Fruit fly (Drosophila melanogaster) ovary, adult (tissue): Measurements from ENCODE around the gene Tis11.

Source experiments
- CG17801 ChIP-seq: fragments of 200-800 bp; optimal IDR thresholded peaks from 2 replicates; lab custom pipeline; 2019; ENCODE audit warnings: missing biosample characterization, mild to moderate bottlenecking, missing genetic modification characterization, moderate library complexity; ENCODE audit not compliant: partially characterized antibody

Tis11 gene

dm6 chrX:12667600-12668250 is 8.5 kb downstream of the Tis11 start:
- no peak for TF ChIP-seq CG17801 (GFP tag; lab: Kevin White, UChicago)

DNA sequence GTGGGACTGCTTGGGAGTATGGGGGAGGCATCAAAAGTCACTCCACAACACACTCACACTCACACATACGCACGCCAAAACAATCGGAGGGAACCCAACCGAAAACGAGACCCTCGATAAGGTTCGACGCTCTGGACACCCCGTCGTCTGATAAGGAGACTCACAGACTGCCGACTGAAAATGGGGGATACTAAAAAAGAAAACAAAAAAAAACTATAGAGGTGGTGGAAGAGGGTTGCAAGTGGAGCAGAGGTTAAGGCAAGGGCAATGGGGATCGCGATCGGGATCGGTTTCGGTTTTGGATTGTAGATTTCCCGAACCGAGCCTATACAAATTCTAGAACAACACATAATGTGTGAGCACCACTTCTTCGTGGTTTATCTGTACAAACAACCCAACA is 9.5 kb downstream of the Tis11 start:
- no peak for TF ChIP-seq CG17801 (GFP tag; lab: Kevin White, UChicago)

DNA sequence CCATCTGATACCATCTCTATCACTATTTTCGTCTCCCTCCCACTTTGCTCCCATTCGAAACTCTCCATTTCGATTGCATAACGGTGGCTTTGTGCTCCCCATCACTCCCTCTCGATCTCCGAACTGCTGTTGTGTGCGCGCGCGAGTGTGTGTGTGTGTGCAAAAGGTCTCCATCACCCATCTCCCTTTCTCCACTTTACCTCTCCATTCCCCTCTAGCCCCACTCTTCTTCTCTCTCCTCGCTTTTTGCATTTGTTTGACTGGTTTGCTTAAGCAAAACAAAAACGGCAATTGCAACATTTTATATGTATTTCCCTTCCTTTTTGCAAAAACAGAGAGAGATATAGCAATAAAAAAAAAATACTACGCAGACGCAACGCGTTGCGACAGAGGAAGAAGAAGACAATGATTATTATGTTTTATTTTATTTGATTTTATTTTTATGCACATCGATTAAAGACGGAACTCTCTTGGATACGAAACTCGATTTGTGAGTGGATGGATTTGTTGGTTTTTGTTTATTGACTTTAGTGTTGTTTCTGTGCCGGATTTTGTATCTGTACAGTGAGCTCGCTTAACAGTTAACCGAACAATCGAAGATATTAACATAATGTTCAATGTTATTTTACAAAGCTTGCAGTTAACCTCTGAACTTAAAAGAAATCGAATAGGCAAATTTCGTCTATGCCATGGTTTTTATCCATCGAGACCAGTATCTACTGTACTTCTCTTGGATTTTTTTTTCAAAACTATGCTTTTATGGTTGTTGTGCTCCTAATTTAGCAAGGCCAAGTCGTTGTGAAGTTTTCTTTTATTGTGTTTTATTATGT is 10.7 kb downstream of the Tis11 start:
- peak; percentile 76 for TF ChIP-seq CG17801 (GFP tag; lab: Kevin White, UChicago)

DNA sequence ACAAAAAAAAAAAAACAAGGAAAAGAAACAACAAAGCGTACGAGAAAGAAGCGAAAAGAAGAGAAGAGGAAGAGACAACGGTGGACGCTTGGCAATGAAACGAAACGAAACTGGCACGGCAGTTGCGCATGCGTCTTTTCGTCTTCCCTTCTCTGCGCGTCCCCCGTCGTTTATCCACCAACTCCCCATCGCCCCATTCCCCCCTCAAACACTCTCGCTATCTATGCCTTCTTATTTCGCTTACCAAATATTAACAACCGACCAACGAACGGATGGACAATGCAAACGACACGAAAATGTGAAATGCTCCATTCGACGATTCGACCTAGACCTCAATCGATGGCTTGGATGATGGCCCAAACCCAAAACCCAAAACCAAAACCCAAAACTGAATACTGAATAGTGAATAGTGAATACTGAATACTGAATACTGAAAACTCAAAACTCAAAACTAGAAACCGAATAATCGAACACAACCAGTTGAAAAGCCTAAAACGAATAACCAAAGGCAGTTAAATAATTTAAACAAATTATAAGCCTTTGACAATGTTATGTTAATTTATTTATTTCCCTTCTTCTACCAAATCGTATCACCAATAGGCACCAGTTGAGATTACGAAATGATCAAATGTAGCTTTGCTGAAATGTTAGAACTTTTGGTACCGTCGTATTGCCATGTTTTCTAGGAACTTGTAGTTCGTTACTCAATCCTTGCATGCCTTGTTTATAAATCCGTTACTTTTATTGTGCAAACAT is 11.5 kb downstream of the Tis11 start:
- no peak for TF ChIP-seq CG17801 (GFP tag; lab: Kevin White, UChicago)

DNA sequence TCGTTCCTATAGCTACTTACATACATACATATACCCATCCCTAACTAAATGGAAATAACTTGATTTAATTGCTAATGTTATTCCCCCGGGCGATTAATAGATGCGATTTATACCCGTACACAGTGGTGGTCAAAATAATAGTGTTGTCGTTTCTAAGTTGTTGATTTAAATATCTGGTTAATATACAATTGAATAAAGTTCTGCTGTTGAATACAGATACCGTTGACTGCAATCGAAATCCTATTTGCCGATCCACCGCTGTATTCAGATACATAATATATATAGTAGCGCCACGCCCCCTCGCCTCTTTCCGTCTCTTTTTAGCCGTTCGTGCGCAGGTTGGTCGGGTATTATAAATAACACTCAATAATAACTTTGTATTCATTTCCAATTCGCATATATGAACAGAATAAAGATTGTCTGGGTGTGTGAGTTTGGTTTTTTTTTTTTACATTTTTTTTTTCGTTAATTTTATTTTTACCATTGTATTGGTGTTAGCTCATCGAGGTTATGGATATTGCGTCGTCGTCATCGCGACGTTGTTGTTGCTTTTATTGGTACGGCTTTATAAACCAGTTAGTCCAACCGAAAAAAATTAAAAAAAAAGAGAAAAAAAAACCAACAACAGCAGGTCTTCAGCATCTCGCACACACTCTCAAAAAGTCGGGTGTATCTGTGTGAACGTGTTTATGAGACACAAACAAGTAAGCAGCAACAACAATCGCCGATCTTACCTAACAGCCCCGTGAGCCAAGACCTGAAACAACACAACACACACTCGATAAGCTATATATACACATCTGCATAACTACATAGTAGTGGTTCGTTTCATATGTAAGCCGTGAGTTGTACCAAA is 13.3 kb downstream of the Tis11 start:
- no peak for TF ChIP-seq CG17801 (GFP tag; lab: Kevin White, UChicago)

- no peak for TF ChIP-seq CG17801 (GFP tag; lab: Kevin White, UChicago)
Observed at dm6 chrX:12673833-12674541, 14.8 kb downstream of the Tis11 start.

- TF ChIP-seq CG17801 (GFP tag; lab: Kevin White, UChicago) = no peak
Observed at dm6 chrX:12675284-12675683, 16.1 kb downstream of the Tis11 start.

- TF ChIP-seq CG17801 (GFP tag; lab: Kevin White, UChicago) = no peak
Observed at dm6 chrX:12675798-12676553, 16.8 kb downstream of the Tis11 start.

dm6 chrX:12676554-12677336 is 17.5 kb downstream of the Tis11 start:
- peak; percentile 43 for TF ChIP-seq CG17801 (GFP tag; lab: Kevin White, UChicago)

dm6 chrX:12682403-12682958 is 23.3 kb downstream of the Tis11 start:
- no peak for TF ChIP-seq CG17801 (GFP tag; lab: Kevin White, UChicago)

DNA sequence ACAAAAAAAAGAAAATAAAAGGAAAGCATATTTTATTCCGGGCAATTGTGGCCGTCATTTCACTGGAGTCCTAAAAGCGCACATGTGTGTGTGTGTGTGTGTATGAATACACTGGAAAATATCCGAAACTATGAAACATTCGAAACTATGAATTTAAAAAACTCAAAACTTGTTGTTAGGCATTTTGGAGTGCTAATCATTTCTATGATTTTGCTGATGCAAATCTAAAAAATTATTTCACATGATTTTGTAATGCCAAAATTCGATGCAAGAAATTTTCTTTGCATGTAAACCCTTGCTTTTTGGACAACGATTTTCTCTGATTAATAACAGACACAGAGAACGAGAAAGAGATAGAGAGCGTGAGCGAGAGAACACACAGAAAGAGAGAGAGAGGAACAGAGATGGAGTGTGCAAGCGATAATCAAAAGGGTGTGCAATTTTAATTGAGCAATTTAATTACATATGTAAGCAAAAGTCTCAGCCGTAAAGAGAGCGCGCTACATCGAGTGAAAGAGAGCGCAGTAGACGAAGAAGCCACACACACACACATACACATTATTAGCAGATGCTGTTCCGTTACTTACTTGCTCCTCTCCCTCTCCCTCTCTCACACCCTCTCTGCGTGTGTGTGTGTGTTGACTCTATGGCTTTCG is 40.0 kb downstream of the Tis11 start:
- no peak for TF ChIP-seq CG17801 (GFP tag; lab: Kevin White, UChicago)

dm6 chrX:12705554-12705953 is 46.3 kb downstream of the Tis11 start, which contains the start of gene CG15725:
CG15725 (plus strand) TSS chrX:12705854.
- no peak for TF ChIP-seq CG17801 (GFP tag; lab: Kevin White, UChicago)
